Fruit fly (Drosophila melanogaster): ENCODE data around the gene mfrn.

The mfrn gene

dm6 chr3R:27937752-27938694 is 9.8 kb downstream of the mfrn start, which contains the start of the genes NSD and BOD1 (continued):
- no peak for TF ChIP-seq CG7271 (tag; optimal IDR thresholded peaks at IDR 0.05)
- no peak for TF ChIP-seq salm (tag; optimal IDR thresholded peaks at IDR 0.05)
- TF ChIP-seq h (optimal IDR thresholded peaks at IDR 0.05) = no peak
- TF ChIP-seq zfh1 (GFP tag; IDR thresholded peaks at IDR 0.05) = peak; percentile 70; the same call in 1 of the 3 replicates
- peak; percentile 79 for TF ChIP-seq vvl (GFP tag; IDR thresholded peaks at IDR 0.05)
- no peak for TF ChIP-seq CG15479 (GFP tag; optimal IDR thresholded peaks at IDR 0.05)
- TF ChIP-seq gem (tag; optimal IDR thresholded peaks at IDR 0.05) = peak; percentile 78
- 0 out of 2 replicates have a peak, but pooled peaks have one; percentile 23 for TF ChIP-seq CG4730 (GFP tag; IDR thresholded peaks at IDR 0.05)
- TF ChIP-seq Max (GFP tag; optimal IDR thresholded peaks at IDR 0.05) = no peak
- TF ChIP-seq CG34224 (GFP tag; IDR thresholded peaks at IDR 0.05; ENCODE audit: partially characterized antibody) = peak; percentile 81
- TF ChIP-seq NC2α (GFP tag; optimal IDR thresholded peaks at IDR 0.05) = no peak
- TF ChIP-seq Hmx (GFP tag; optimal IDR thresholded peaks at IDR 0.05) = no peak
- TF ChIP-seq bcd (GFP tag; optimal IDR thresholded peaks at IDR 0.05) = peak; percentile 32
- TF ChIP-seq CG18011 (GFP tag; optimal IDR thresholded peaks at IDR 0.05) = no peak
- no peak for TF ChIP-seq CG7745 (tag; optimal IDR thresholded peaks at IDR 0.05)
- TF ChIP-seq gt (GFP tag; IDR thresholded peaks at IDR 0.05) = peak; percentile 33; the same call in 1 of the 2 replicates
- TF ChIP-seq Dip3 (GFP tag; optimal IDR thresholded peaks at IDR 0.05) = peak; percentile 24
- peak; percentile 57 for TF ChIP-seq az2 (GFP tag; optimal IDR thresholded peaks at IDR 0.05)
- TF ChIP-seq chm (GFP tag; IDR thresholded peaks at IDR 0.05) = no peak
- peak; percentile 96 for TF ChIP-seq inv (GFP tag; IDR thresholded peaks at IDR 0.05; ENCODE audit: partially characterized antibody)
- TF ChIP-seq nau (GFP tag; optimal IDR thresholded peaks at IDR 0.05) = no peak
- peak; percentile 96 for TF ChIP-seq hb (GFP tag; IDR thresholded peaks at IDR 0.05; ENCODE audit: partially characterized antibody)
- peak; percentile 14 for TF ChIP-seq tup (GFP tag; optimal IDR thresholded peaks at IDR 0.05)
- TF ChIP-seq sug (tag; optimal IDR thresholded peaks at IDR 0.05) = peak; percentile 40
- TF ChIP-seq CG3838 (GFP tag; optimal IDR thresholded peaks at IDR 0.05) = no peak
- TF ChIP-seq CG16863 (GFP tag; optimal IDR thresholded peaks at IDR 0.05) = no peak
- peak; percentile 35 for TF ChIP-seq CG1233 (GFP tag; optimal IDR thresholded peaks at IDR 0.05)
- TF ChIP-seq jumu (GFP tag; optimal IDR thresholded peaks at IDR 0.05) = peak; percentile 6
- TF ChIP-seq CG12299 (tag; optimal IDR thresholded peaks at IDR 0.05) = no peak
- peak; percentile 71 for TF ChIP-seq CG2712 (tag; optimal IDR thresholded peaks at IDR 0.05)
- peak; percentile 37; the same call in 1 of the 2 replicates for TF ChIP-seq Poxn (GFP tag; IDR thresholded peaks at IDR 0.05)
- no peak for TF ChIP-seq br (optimal IDR thresholded peaks at IDR 0.05)
- no peak for TF ChIP-seq CTCF (GFP tag; optimal IDR thresholded peaks at IDR 0.05)
- TF ChIP-seq HLH4C (GFP tag; IDR thresholded peaks at IDR 0.05; ENCODE audit: partially characterized antibody) = peak; percentile 90
- TF ChIP-seq Opbp (GFP tag; IDR thresholded peaks at IDR 0.05; ENCODE audit: partially characterized antibody) = peak; percentile 98
- TF ChIP-seq odd (GFP tag; optimal IDR thresholded peaks at IDR 0.05) = no peak
- peak; percentile 72 for TF ChIP-seq MESR4 (GFP tag; optimal IDR thresholded peaks at IDR 0.05)
- TF ChIP-seq Doc2 (GFP tag; IDR thresholded peaks at IDR 0.05) = no peak
- TF ChIP-seq HmgZ (tag; optimal IDR thresholded peaks at IDR 0.05) = peak; percentile 41
- no peak for TF ChIP-seq twi (tag; optimal IDR thresholded peaks at IDR 0.05)
- no peak for TF ChIP-seq CG31365 (tag; optimal IDR thresholded peaks at IDR 0.05)
- no peak for TF ChIP-seq jing (GFP tag; optimal IDR thresholded peaks at IDR 0.05)
- TF ChIP-seq BtbVII (GFP tag; optimal IDR thresholded peaks at IDR 0.05) = no peak
- TF ChIP-seq CG15696 (tag; optimal IDR thresholded peaks at IDR 0.05) = peak; percentile 55
- no peak for TF ChIP-seq Dip2 (GFP tag; IDR thresholded peaks at IDR 0.05)
- peak; percentile 68 for TF ChIP-seq YL-1 (GFP tag; optimal IDR thresholded peaks at IDR 0.05)
- TF ChIP-seq run (tag; optimal IDR thresholded peaks at IDR 0.05) = no peak
- peak; percentile 1 for TF ChIP-seq CG7928 (GFP tag; optimal IDR thresholded peaks at IDR 0.05)
- peak; percentile 90 for TF ChIP-seq Sry-β (GFP tag; optimal IDR thresholded peaks at IDR 0.05)

Measured in whole organism, embryonic.